Worm (Caenorhabditis elegans) whole organism, mixed stage, embryonic: ENCODE results near the gene F38B6.6.

Experiments used
- M03D4.4 ChIP-seq: sonication (generic microtip); optimal IDR thresholded peaks from 2 replicates; lab custom pipeline; 2017; ENCODE audit warnings: mild to moderate bottlenecking, missing genetic modification characterization, missing compliant biosample characterization
- bed-3 ChIP-seq: fragments of 200-800 bp; sonication (Bioruptor generic); optimal IDR thresholded peaks from 3 replicates; lab custom pipeline; 2018; ENCODE audit warnings: mild to moderate bottlenecking, missing genetic modification characterization, moderate library complexity, missing compliant biosample characterization
- blmp-1 ChIP-seq: fragments of 150-350 bp; optimal IDR thresholded peaks from 2 replicates; lab custom pipeline; 2014; ENCODE audit warnings: missing biosample characterization, missing genetic modification characterization
- ceh-43 ChIP-seq: fragments of 200-800 bp; sonication (Bioruptor generic); optimal IDR thresholded peaks from 2 replicates; lab custom pipeline; 2018; ENCODE audit warnings: mild to moderate bottlenecking, missing genetic modification characterization, moderate library complexity, missing compliant biosample characterization
- ces-1 ChIP-seq: fragments of 150-350 bp; optimal IDR thresholded peaks from 2 replicates; lab custom pipeline; 2014; ENCODE audit warnings: missing biosample characterization, missing genetic modification reagents, missing genetic modification characterization
- cnd-1 ChIP-seq: fragments of 200-800 bp; sonication (Bioruptor generic); optimal IDR thresholded peaks from 2 replicates; lab custom pipeline; 2018; ENCODE audit warnings: mild to moderate bottlenecking, missing genetic modification characterization, missing compliant biosample characterization
- drap-1 ChIP-seq: fragments of 200-800 bp; sonication (Bioruptor generic); optimal IDR thresholded peaks from 3 replicates; lab custom pipeline; 2018; ENCODE audit warnings: mild to moderate bottlenecking, missing genetic modification characterization, missing compliant biosample characterization
- elt-1 ChIP-seq: sonication (generic microtip); optimal IDR thresholded peaks from 2 replicates; lab custom pipeline; 2017; ENCODE audit warnings: missing genetic modification characterization, mild to moderate bottlenecking, missing compliant biosample characterization, antibody characterized with exemption, moderate library complexity, borderline replicate concordance; ENCODE audit not compliant: insufficient read depth
- elt-3 ChIP-seq: fragments of 150-350 bp; optimal IDR thresholded peaks from 2 replicates; lab custom pipeline; 2014; ENCODE audit warnings: missing biosample characterization, missing genetic modification characterization
- flh-1 ChIP-seq: fragments of 200-800 bp; sonication (Bioruptor generic); optimal IDR thresholded peaks from 2 replicates; lab custom pipeline; 2018; ENCODE audit warnings: mild to moderate bottlenecking, missing genetic modification characterization, moderate library complexity, missing compliant biosample characterization
- ham-2 ChIP-seq: fragments of 200-800 bp; sonication (Bioruptor generic); optimal IDR thresholded peaks from 2 replicates; lab custom pipeline; 2018; ENCODE audit warnings: mild to moderate bottlenecking, missing genetic modification characterization, missing compliant biosample characterization
- hlh-1 ChIP-seq: fragments of 150-350 bp; optimal IDR thresholded peaks from 2 replicates; lab custom pipeline; 2014; ENCODE audit warnings: missing biosample characterization, missing genetic modification reagents, missing genetic modification characterization
- lin-13 ChIP-seq: fragments of 150-350 bp; optimal IDR thresholded peaks from 2 replicates; lab custom pipeline; 2014; ENCODE audit warnings: missing biosample characterization, missing genetic modification characterization
- lin-32 ChIP-seq: fragments of 200-800 bp; sonication (Bioruptor generic); optimal IDR thresholded peaks from 2 replicates; lab custom pipeline; 2018; ENCODE audit warnings: mild to moderate bottlenecking, missing genetic modification characterization, missing compliant biosample characterization
- lsy-2 ChIP-seq: fragments of 150-350 bp; optimal IDR thresholded peaks from 2 replicates; lab custom pipeline; 2014; ENCODE audit warnings: missing biosample characterization, missing genetic modification characterization
- mab-5 ChIP-seq: fragments of 150-350 bp; optimal IDR thresholded peaks from 2 replicates; lab custom pipeline; 2014; ENCODE audit warnings: missing biosample characterization, missing genetic modification characterization
- mep-1 ChIP-seq: fragments of 150-350 bp; optimal IDR thresholded peaks from 2 replicates; lab custom pipeline; 2017; ENCODE audit warnings: missing biosample characterization, missing genetic modification reagents, missing genetic modification characterization, inconsistent platforms
- nhr-12 ChIP-seq: fragments of 150-350 bp; optimal IDR thresholded peaks from 2 replicates; lab custom pipeline; 2014; ENCODE audit warnings: missing biosample characterization, missing genetic modification characterization
- nhr-2 ChIP-seq: fragments of 150-350 bp; optimal IDR thresholded peaks from 2 replicates; lab custom pipeline; 2014; ENCODE audit warnings: missing biosample characterization, missing genetic modification characterization
- nhr-237 ChIP-seq: fragments of 150-350 bp; optimal IDR thresholded peaks from 2 replicates; lab custom pipeline; 2014; ENCODE audit warnings: missing biosample characterization, missing genetic modification characterization
- nhr-28 ChIP-seq: fragments of 150-350 bp; optimal IDR thresholded peaks from 2 replicates; lab custom pipeline; 2014; ENCODE audit warnings: missing biosample characterization, missing genetic modification characterization
- nhr-76 ChIP-seq: sonication (generic microtip); optimal IDR thresholded peaks from 2 replicates; lab custom pipeline; 2017; ENCODE audit warnings: missing biosample characterization, missing genetic modification characterization
- pha-4 ChIP-seq: fragments of 150-350 bp; optimal IDR thresholded peaks from 2 replicates; lab custom pipeline; 2018; ENCODE audit warnings: missing biosample characterization, missing genetic modification reagents, missing genetic modification characterization
- sem-2 ChIP-seq: fragments of 200-800 bp; sonication (Bioruptor generic); optimal IDR thresholded peaks from 2 replicates; lab custom pipeline; 2018; ENCODE audit warnings: mild to moderate bottlenecking, missing genetic modification characterization, missing compliant biosample characterization
- snpc-4 ChIP-seq: fragments of 150-350 bp; optimal IDR thresholded peaks from 2 replicates; lab custom pipeline; 2014; ENCODE audit warnings: missing biosample characterization, missing genetic modification characterization
- sptf-1 ChIP-seq: sonication (generic microtip); optimal IDR thresholded peaks from 2 replicates; lab custom pipeline; 2017; ENCODE audit warnings: mild to moderate bottlenecking, missing genetic modification characterization, moderate library complexity, missing compliant biosample characterization
- tbx-8 ChIP-seq: fragments of 200-800 bp; sonication (Bioruptor generic); optimal IDR thresholded peaks from 2 replicates; lab custom pipeline; 2018; ENCODE audit warnings: mild to moderate bottlenecking, missing genetic modification characterization, moderate library complexity, missing compliant biosample characterization
- unc-120 ChIP-seq: sonication (generic microtip); optimal IDR thresholded peaks from 2 replicates; lab custom pipeline; 2017; ENCODE audit warnings: missing genetic modification characterization, missing compliant biosample characterization; ENCODE audit not compliant: poor library complexity, severe bottlenecking
- unc-39 ChIP-seq: fragments of 150-350 bp; optimal IDR thresholded peaks from 2 replicates; lab custom pipeline; 2014; ENCODE audit warnings: missing biosample characterization, missing genetic modification characterization
- unc-62 ChIP-seq: fragments of 150-350 bp; optimal IDR thresholded peaks from 2 replicates; lab custom pipeline; 2014; ENCODE audit warnings: missing biosample characterization, missing genetic modification reagents, missing genetic modification characterization
- zip-8 ChIP-seq: fragments of 150-350 bp; optimal IDR thresholded peaks from 2 replicates; lab custom pipeline; 2014; ENCODE audit warnings: missing biosample characterization, missing genetic modification characterization

The F38B6.6 gene

ce11 chrX:6644971-6645704 is 44.7 kb downstream of the F38B6.6 start, which contains the start of gene C56E10.3:
Gene C56E10.3, plus strand, starts transcription at chrX:6645654.
- no peak for TF ChIP-seq unc-39 (tag; lab: Kevin White, UChicago)
- no peak for TF ChIP-seq lsy-2 (tag; lab: Kevin White, UChicago)
- no peak for TF ChIP-seq unc-62 (GFP tag; lab: Kevin White, UChicago)
- no peak for TF ChIP-seq lin-32
- TF ChIP-seq elt-1, result no peak
- TF ChIP-seq elt-3 (tag; lab: Kevin White, UChicago), result no peak
- TF ChIP-seq ceh-43 (GFP tag; lab: Kevin White, UChicago), result no peak
- TF ChIP-seq flh-1 (GFP tag; lab: Kevin White, UChicago), result no peak
- TF ChIP-seq lin-13, result no peak
- no peak for TF ChIP-seq unc-120 (tag; lab: Kevin White, UChicago)
- no peak for TF ChIP-seq ham-2 (GFP tag; lab: Kevin White, UChicago)
- no peak for TF ChIP-seq zip-8 (tag; lab: Kevin White, UChicago)
- no peak for TF ChIP-seq nhr-12 (tag; lab: Kevin White, UChicago)
- TF ChIP-seq sem-2 (GFP tag; lab: Kevin White, UChicago), result no peak
- TF ChIP-seq cnd-1, result no peak
- TF ChIP-seq hlh-1, result no peak

ce11 chrX:6642798-6643197 is 47.1 kb downstream of the F38B6.6 start:
- TF ChIP-seq lsy-2 (tag; lab: Kevin White, UChicago), result no peak
- no peak for TF ChIP-seq unc-120 (tag; lab: Kevin White, UChicago)
- no peak for TF ChIP-seq nhr-12 (tag; lab: Kevin White, UChicago)
- TF ChIP-seq drap-1, result no peak
- TF ChIP-seq M03D4.4 (tag; lab: Kevin White, UChicago), result no peak
- TF ChIP-seq lin-32, result no peak
- TF ChIP-seq mab-5 (tag; lab: Kevin White, UChicago), result no peak
- TF ChIP-seq elt-3 (tag; lab: Kevin White, UChicago), result no peak
- TF ChIP-seq unc-39 (tag; lab: Kevin White, UChicago), result no peak
- TF ChIP-seq mep-1 (tag; lab: Kevin White, UChicago), result no peak
- no peak for TF ChIP-seq sptf-1 (tag; lab: Kevin White, UChicago)
- no peak for TF ChIP-seq lin-13
- TF ChIP-seq ham-2 (GFP tag; lab: Kevin White, UChicago), result no peak
- TF ChIP-seq nhr-28 (tag; lab: Kevin White, UChicago), result no peak
- no peak for TF ChIP-seq ceh-43 (GFP tag; lab: Kevin White, UChicago)
- TF ChIP-seq pha-4, result no peak
- no peak for TF ChIP-seq nhr-76 (tag; lab: Kevin White, UChicago)
- no peak for TF ChIP-seq blmp-1 (tag; lab: Kevin White, UChicago)
- no peak for TF ChIP-seq unc-62 (GFP tag; lab: Kevin White, UChicago)

- TF ChIP-seq tbx-8 (GFP tag; lab: Kevin White, UChicago) (no peak), unc-62 (GFP tag; lab: Kevin White, UChicago) (no peak), drap-1 (no peak), nhr-237 (tag; lab: Kevin White, UChicago) (no peak), sptf-1 (tag; lab: Kevin White, UChicago) (no peak), bed-3 (GFP tag; lab: Kevin White, UChicago) (no peak), ham-2 (GFP tag; lab: Kevin White, UChicago) (no peak), lin-32 (no peak), snpc-4 (tag; lab: Kevin White, UChicago) (no peak), cnd-1 (no peak), unc-120 (tag; lab: Kevin White, UChicago) (no peak), M03D4.4 (tag; lab: Kevin White, UChicago) (no peak), elt-1 (no peak), sem-2 (GFP tag; lab: Kevin White, UChicago) (no peak), flh-1 (GFP tag; lab: Kevin White, UChicago) (no peak), pha-4 (no peak), mab-5 (tag; lab: Kevin White, UChicago) (no peak)
- TF ChIP-seq, all 35 proteins: peak for 0
These were observed 48.4 kb downstream of the F38B6.6 start for ce11 chrX:6641509-6641908.

- no peak for TF ChIP-seq sptf-1 (tag; lab: Kevin White, UChicago)
- TF ChIP-seq ces-1 (GFP tag; lab: Kevin White, UChicago), result no peak
- no peak for TF ChIP-seq unc-120 (tag; lab: Kevin White, UChicago)
- TF ChIP-seq tbx-8 (GFP tag; lab: Kevin White, UChicago), result no peak
- no peak for TF ChIP-seq nhr-2 (tag; lab: Kevin White, UChicago)
These were observed 49.2 kb downstream of the F38B6.6 start, which contains the start of gene nhr-120 for ce11 chrX:6640570-6641199. Gene nhr-120, minus strand, starts transcription at chrX:6640620.
